Fruit fly (Drosophila melanogaster) whole organism, prepupa: ENCODE data around the gene side-VI.

Experiments used
- CG10669 ChIP-seq: fragments of 200-800 bp; sonication (Bioruptor generic); optimal IDR thresholded peaks from 3 replicates; lab custom pipeline; 2018; ENCODE audit warnings: missing biosample characterization, mild to moderate bottlenecking, missing genetic modification characterization, moderate library complexity
- CG31627 ChIP-seq: fragments of 200-800 bp; sonication (Bioruptor generic); optimal IDR thresholded peaks from 3 replicates; lab custom pipeline; 2016; ENCODE audit warnings: missing biosample characterization, missing genetic modification characterization
- CG32006 ChIP-seq: fragments of 200-800 bp; sonication (Bioruptor generic); optimal IDR thresholded peaks from 3 replicates; lab custom pipeline; 2017; ENCODE audit warnings: missing biosample characterization, mild to moderate bottlenecking, missing genetic modification characterization
- CG3919 ChIP-seq: fragments of 200-800 bp; sonication (Bioruptor generic); optimal IDR thresholded peaks from 3 replicates; lab custom pipeline; 2016; ENCODE audit warnings: missing biosample characterization, missing genetic modification characterization
- CG6163 ChIP-seq: fragments of 200-800 bp; sonication (Bioruptor generic); IDR thresholded peaks from 3 replicates; pipeline ENCODE4 v1.3.6; 2022; ENCODE audit warnings: missing biosample characterization, missing genetic modification characterization
- CG8119 ChIP-seq: fragments of 200-800 bp; sonication (Bioruptor generic); IDR thresholded peaks from 3 replicates; pipeline ENCODE4 v1.3.6; 2022; ENCODE audit warnings: missing biosample characterization, missing genetic modification characterization
- Eip78C ChIP-seq: fragments of 200-800 bp; sonication (Bioruptor generic); peaks from one replicate; lab custom pipeline; 2016; ENCODE audit warnings: missing biosample characterization, missing genetic modification characterization
- Ets96B ChIP-seq: fragments of 200-800 bp; optimal IDR thresholded peaks from 2 replicates; lab custom pipeline; 2019; ENCODE audit warnings: missing biosample characterization, mild to moderate bottlenecking, missing genetic modification characterization, moderate library complexity
- Hr38 ChIP-seq: sonication (Bioruptor generic); optimal IDR thresholded peaks from 2 replicates; lab custom pipeline; 2016; ENCODE audit warnings: missing biosample characterization, missing genetic modification characterization
- Hr39 ChIP-seq: fragments of 200-800 bp; sonication (Bioruptor generic); optimal IDR thresholded peaks from 2 replicates; lab custom pipeline; 2016; ENCODE audit warnings: missing biosample characterization, missing genetic modification characterization
- Lpt ChIP-seq: fragments of 200-800 bp; sonication (Bioruptor generic); optimal IDR thresholded peaks from 3 replicates; lab custom pipeline; 2016; ENCODE audit warnings: missing biosample characterization, missing genetic modification characterization
- OdsH ChIP-seq: fragments of 200-800 bp; sonication (Bioruptor generic); optimal IDR thresholded peaks from 3 replicates; lab custom pipeline; 2016; ENCODE audit warnings: missing biosample characterization, missing genetic modification characterization
- Sox14 ChIP-seq: fragments of 200-800 bp; sonication (Bioruptor generic); optimal IDR thresholded peaks from 3 replicates; lab custom pipeline; 2016; ENCODE audit warnings: missing biosample characterization, missing genetic modification characterization
- fd59A ChIP-seq: fragments of 200-800 bp; sonication (Bioruptor generic); optimal IDR thresholded peaks from 2 replicates; lab custom pipeline; 2017; ENCODE audit warnings: missing biosample characterization, mild to moderate bottlenecking, missing genetic modification characterization, missing genetic modification reagents
- fd85E ChIP-seq: fragments of 200-800 bp; sonication (Bioruptor generic); optimal IDR thresholded peaks from 3 replicates; lab custom pipeline; 2016; ENCODE audit warnings: missing biosample characterization, missing genetic modification characterization
- net ChIP-seq: fragments of 200-800 bp; sonication (Bioruptor generic); optimal IDR thresholded peaks from 3 replicates; lab custom pipeline; 2016; ENCODE audit warnings: missing biosample characterization, missing genetic modification characterization
- svp ChIP-seq: fragments of 200-800 bp; sonication (Bioruptor generic); peaks from one replicate; lab custom pipeline; 2016; ENCODE audit warnings: missing biosample characterization, missing genetic modification characterization
- vri ChIP-seq: fragments of 200-800 bp; sonication (Bioruptor generic); optimal IDR thresholded peaks from 3 replicates; lab custom pipeline; 2016; ENCODE audit warnings: missing biosample characterization, mild to moderate bottlenecking, missing genetic modification characterization

side-VI gene

DNA sequence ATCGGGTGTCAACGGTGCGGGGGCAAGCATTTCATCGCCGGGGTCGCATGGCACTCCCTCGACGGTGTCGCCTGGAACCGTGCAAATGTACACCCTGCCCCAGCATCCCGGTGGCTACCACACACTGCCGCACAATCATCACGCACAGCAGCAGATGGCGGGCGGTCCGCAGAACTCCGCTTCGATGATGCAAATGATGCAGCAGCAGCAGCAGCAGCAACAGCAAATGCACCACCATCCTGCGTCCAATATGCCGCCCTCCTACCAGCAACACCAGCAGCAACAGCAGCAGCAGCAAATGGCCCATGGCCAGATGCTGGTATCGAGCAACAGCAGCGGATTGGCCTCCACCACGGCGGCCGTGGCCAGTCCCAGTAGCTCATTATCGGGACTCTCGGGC is 75.5 kb downstream of the side-VI start:
- TF ChIP-seq Lpt (GFP tag; lab: Kevin White, UChicago): no peak

DNA sequence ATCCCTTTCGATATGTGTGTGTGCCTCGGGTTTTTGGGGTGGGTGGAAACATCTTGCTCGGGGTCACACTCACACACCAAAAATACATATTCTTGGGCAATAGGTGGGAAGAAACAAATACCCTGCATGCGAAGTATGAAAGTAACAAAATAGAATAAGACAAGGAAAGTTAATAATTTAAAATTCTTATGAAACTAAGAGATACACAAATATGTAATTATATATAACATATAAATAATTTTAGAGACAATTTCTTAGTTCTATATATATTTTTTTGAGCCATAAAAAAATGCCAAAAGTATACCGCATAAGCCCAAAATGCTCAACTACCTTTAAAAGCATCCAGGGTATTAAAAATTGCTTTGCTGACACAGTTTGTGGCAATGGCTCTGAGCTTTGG is 109.5 kb downstream of the side-VI start:
- TF ChIP-seq svp: peak; percentile 49
- no peak for TF ChIP-seq Hr39

DNA sequence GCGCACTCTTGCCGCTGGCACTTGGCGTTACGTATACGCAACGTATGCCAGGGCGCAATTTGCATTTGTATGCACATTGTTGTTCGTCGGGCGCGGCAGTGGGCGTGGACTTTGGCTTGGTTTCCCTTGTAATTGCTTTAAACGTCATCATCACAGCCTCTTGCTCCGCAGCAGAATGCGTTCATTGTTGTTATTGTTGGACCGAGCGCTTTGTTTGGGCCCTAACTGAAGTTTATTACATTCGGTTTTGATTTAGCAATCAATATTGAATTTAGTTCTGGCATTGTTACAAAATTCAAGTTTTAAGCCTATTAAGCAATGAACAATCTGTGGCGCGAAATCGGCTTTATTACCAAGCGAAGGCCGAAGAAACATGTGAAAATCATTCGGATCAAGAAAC is 115.9 kb downstream of the side-VI start, which contains the start of gene CG43449:
Gene CG43449 (plus strand): TSS at position 301 of the 400 bp plus-strand sequence.
- TF ChIP-seq fd85E (GFP tag; lab: Kevin White, UChicago): no peak
- no peak for TF ChIP-seq Ets96B (tag; lab: Kevin White, UChicago)
- no peak for TF ChIP-seq Hr38
- TF ChIP-seq Sox14 (GFP tag; lab: Kevin White, UChicago): no peak
- TF ChIP-seq vri (GFP tag; lab: Kevin White, UChicago): no peak
- no peak for TF ChIP-seq Eip78C (GFP tag; lab: Kevin White, UChicago)
- TF ChIP-seq fd59A: no peak
- TF ChIP-seq OdsH (GFP tag; lab: Kevin White, UChicago): no peak
- no peak for TF ChIP-seq CG3919
- TF ChIP-seq net (GFP tag; lab: Kevin White, UChicago): no peak
- no peak for TF ChIP-seq CG32006
- no peak for TF ChIP-seq CG10669 (GFP tag; lab: Kevin White, UChicago)
- TF ChIP-seq CG31627 (GFP tag; lab: Kevin White, UChicago): no peak
- TF ChIP-seq CG8119 (GFP tag; lab: Robert Waterston, UW): no peak
- no peak for TF ChIP-seq CG6163 (GFP tag; lab: Robert Waterston, UW)
